Fruit fly (Drosophila melanogaster): ENCODE results near the gene sro.

sro gene

DNA sequence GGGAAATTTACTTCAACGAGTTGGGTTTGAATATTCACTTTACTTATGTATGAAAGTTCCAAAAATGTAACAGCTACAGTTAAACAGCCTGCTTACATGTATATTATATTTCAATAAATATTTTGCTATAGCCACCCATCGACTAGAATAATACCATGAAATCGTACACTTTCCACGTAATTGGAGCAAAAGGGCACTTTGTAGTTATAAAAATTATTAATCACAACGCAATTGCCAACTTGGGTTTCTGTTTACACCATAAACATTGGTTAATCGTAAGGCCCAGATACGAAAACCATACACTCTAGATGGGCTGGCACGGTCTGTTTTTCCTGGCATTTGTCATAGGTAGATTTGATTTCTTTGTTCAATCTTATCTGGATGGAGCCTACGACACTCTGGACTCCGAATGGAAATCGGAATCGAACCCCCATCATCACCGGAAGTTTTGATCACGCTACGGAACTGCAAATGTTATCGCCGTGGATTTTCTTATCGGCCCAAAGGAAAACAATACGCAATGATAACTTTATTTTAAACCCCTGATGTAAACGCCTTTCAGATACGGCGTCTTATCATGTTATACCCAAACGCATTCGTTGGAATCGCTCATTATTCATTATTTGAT, 13.9 kb upstream of the sro start, which contains the start of gene fig:
Gene fig (minus strand): TSS at position 51 of the 628 bp plus-strand sequence.
- no peak for TF ChIP-seq noc (tag; optimal IDR thresholded peaks at IDR 0.05)

DNA sequence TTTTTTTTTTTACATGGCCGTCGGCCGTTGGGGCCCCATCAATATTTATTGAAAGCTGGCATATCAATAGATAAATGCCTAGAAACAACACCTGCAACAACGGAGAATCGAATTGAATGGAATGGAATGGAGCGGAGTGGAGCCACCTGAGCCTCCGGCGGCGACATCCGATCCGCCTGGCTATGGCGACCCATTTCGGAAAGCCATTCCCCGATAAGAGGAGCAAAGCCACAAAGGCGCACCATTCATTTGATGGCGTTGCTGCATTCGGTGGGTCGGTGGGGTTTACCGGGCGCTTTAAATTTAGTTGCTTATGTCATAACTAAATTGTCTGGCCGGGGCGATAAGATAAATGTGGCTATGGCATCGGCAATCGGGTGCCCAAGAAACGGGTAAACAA, 12.5 kb upstream of the sro start:
- TF ChIP-seq noc (tag; optimal IDR thresholded peaks at IDR 0.05), result no peak

DNA sequence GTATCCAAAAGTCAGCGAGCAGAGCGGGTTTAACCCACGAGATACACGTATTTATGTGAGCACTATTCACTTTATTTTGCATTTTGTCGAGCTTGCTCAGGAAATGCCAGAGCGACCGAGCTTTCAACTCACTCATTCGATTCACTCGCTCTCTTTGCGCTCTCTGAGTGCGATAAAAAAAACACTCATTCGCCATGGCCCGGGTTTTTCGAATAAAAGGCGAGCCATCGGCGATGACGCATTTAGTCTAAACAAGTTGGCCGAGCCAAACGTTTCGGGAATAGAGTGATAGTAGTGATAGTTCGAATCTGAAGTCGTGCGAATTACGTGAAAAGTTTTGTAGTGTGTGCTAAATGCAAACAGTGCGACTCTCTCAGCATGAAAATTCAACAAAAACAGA, 12.0 kb upstream of the sro start:
- TF ChIP-seq noc (tag; optimal IDR thresholded peaks at IDR 0.05), result peak; percentile 82

DNA sequence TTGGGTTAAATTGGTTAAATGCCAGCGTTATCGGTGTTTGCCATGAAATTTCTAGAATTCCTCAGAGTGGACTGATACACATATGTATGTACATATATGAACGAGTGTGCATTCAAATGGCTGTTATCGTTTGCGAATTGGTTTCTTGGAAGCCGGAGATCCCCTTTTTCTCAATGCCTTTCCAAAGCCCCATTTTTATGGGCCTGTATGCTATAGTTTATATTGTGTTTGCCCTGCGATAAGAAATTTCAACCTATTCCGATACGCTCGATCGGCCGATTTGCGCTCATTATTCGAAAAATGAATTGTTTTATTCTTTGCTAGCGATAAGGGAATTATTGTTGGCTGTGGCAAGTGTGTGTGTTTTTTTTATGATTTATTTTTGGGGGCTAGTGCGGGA, 11.2 kb upstream of the sro start:
- no peak for TF ChIP-seq noc (tag; optimal IDR thresholded peaks at IDR 0.05)

DNA sequence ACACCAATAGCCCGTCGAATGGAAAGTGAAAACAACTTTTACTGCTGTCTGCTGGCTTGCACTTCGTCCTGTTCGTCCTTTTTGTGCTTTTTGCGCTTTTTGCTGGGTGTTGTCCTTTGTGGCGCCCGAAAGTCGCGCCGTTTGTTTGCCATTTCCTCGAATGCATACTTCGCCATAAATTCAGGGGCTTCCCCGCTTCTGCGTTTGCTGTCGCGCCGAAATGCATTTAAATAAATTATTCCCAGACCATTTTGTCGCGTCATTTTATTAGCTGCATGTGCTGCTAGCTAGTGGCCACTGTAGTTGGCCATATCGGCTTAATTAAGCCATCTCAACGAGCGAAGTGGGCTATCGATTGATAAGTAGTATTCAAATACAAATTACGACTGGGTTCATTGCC, 9.2 kb upstream of the sro start:
- no peak for TF ChIP-seq noc (tag; optimal IDR thresholded peaks at IDR 0.05)

DNA sequence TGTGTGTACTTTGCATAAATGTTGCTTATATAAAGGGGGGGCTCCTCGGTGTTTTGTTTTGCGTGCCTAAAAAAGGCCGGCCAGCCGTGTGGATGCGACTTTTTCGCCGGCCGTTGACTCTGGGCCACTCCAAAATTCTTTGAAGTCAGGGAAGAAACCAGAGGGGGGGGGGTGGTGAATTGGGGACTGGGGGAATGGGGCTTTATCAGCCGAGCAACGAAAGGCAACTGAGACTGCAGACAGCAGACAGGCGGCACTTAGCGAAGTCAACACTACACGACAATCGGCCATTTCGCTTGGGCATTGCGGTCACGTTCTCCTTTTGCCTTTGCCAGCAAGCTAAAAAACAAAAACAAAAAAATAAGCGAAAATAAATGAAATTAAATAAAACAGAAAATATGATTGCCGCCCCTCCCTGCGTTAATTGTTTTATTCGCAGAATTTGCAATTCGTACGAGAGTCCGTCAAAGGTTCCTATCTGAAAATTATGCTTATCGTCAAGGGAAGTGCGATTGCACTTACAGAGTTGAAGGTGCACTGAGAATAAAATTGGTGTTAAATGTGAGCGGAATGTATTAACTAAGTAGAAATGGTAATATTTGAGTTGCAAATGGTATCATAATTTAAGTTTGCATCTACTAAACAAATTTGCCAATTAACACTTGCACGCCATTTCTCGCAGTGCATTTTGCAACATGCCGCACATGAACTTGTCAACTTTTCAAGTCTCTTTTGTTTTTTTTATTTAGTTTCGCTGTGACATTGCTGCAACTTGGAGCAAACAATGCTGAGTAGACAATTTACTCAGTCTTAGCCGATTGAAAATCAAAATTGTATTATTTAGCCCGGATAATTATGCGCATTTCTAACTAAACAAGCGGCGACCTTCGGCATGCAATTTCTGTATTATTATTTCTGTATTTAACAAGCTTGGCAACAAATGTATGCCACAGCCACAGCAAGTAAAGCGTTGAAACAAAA, 8.1 kb upstream of the sro start:
- no peak for TF ChIP-seq noc (tag; optimal IDR thresholded peaks at IDR 0.05)

DNA sequence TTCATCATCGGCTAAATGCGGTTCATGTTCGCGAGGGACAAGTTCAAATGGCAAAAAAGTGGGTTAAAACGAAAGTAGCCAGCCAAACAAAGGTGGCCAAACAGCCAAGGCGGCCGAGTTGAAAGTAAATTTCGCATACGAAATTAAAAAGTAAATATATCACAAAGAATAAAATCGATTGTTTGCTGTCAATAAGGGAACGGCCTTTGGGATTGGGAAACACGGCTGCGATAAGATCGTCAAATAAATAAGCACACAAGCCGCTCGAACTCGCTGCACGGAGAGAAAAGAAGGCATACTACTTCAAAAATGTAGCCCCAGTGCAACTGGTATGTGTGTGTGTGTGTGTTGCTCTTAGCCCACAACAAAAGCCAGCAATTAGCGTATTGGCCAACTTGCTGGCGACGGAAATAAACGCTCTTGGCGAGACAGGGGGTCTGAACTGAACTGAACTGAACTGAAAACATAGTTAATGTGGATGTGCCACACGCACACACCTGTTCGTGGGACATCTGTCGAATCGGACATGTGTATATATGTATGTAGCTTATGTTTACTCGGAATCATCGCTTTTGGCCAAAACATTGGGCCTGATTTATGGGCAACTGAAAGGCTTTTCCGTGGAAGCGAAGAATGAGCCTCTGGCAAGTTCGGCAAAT, 6.4 kb upstream of the sro start:
- no peak for TF ChIP-seq noc (tag; optimal IDR thresholded peaks at IDR 0.05)

DNA sequence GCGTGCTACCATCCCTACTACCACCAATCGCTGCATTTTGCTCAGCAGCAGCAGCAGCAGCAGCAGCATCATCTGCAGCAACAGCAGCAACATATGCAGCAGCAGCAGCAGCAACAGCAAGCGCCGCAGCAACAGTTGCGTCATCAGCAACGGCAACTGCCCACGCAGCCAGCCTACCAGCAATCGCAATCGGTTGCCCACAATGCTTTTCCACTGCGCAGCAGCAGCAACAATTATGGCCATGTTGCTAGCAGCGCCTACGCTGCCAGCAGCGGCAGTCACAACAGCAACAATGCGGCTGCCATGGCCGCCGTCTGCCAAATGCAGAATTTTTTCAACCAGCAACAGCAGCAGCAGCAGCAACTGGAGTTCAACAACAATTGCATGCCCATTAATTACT, 4.2 kb upstream of the sro start:
- no peak for TF ChIP-seq noc (tag; optimal IDR thresholded peaks at IDR 0.05)

DNA sequence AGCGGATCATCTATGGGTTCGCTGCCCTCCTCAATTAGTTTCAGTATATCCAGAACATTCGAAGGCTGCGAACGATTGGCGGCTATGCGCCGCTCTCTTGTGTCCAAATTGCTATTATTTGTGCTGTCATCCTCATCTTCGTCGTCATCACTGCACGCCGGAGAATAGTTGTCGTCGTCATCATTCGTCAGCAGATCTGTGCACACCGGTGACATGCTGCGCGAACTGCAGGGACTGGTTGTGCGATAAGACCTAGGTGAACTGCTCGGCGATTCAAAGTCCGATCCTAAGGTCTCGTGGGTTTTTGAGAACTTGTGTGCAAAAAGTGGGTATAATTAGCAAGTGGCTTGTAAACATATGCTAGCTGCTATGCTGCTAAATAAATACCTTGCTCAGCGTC, 2.8 kb downstream of the sro start:
- TF ChIP-seq noc (tag; optimal IDR thresholded peaks at IDR 0.05), result no peak

DNA sequence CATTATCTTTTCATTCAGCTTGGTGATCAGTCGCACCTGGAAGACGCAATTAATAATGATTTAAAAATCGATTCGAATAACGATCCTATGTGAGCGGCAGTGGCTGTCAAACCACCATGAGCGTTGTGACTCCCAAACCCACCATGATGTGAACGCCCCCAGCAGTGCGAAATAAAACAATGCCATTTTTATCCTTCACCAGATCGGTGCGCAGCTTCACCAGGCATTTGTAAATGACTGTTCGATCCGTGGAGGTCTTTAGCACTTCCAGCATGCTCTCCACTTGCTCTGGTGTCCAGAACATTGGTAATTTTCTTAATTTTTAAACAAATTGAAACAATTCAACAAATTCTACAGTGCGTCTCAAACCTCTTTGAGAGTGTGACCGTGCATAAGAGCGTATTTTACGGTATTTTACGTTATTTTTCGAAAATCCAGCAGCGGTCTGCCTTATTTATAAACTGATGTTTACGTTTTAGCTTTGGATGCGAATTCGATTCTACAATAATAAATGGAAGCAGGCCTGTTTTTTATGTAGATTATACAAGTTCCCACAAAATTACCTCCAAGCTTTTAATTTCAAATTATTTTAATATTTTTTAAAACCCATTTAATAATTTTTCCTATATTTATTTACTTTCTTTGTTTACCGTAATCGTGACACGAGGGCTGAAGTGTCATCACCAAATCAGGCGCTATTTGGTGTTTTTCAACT, 4.7 kb downstream of the sro start, which contains the start of the genes Rnb and Drice:
Gene Rnb (minus strand): TSS at position 389 of the 715 bp plus-strand sequence.
Gene Drice (plus strand): TSS at position 693 of the 715 bp plus-strand sequence.
- TF ChIP-seq noc (tag; optimal IDR thresholded peaks at IDR 0.05), result peak; percentile 45

DNA sequence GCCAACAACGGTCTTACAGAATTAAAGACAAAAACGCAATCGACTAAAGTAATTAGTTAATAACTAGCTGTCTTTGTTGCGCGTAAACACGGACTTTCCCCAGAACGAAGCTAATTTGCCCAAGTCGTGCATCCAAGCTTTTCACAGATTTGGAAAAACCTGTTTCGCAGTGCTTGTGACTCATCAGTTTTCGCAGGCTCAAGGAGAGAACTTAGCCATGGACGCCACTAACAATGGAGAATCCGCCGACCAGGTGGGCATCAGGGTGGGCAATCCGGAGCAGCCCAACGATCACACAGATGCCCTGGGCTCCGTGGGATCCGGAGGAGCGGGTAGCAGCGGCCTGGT, 5.3 kb downstream of the sro start:
- TF ChIP-seq noc (tag; optimal IDR thresholded peaks at IDR 0.05), result no peak

DNA sequence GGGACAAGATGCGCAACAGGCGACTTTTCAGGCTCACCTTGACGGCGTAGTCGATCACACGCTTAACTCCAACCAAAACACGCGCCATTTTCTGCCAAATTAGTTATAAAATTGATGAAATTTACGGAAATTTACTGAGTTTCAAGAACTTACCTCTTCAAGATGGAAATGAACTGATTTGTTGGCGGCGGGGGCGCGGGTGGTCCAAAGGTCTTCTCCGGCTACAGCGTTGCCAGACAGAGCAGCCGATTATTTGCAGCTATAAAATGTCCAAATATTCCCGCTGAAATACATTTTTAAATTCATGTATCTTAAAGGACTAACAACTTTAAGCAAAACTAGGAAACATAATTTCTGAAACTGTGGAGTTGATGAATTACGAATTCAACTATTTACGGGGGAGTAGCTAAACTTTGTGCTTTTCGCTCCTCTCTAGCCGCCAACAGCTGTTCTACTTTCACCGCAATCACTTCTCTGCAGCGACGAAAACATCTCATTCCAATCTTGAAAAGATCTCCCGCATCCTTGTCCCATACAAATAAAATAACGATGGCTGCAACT, 8.4 kb downstream of the sro start, which contains the start of the genes Etfb and CG7789:
Gene Etfb (minus strand): TSS at position 193 of the 561 bp plus-strand sequence.
Gene CG7789 (plus strand): TSS at position 444 of the 561 bp plus-strand sequence.
- peak; percentile 58 for TF ChIP-seq noc (tag; optimal IDR thresholded peaks at IDR 0.05)

DNA sequence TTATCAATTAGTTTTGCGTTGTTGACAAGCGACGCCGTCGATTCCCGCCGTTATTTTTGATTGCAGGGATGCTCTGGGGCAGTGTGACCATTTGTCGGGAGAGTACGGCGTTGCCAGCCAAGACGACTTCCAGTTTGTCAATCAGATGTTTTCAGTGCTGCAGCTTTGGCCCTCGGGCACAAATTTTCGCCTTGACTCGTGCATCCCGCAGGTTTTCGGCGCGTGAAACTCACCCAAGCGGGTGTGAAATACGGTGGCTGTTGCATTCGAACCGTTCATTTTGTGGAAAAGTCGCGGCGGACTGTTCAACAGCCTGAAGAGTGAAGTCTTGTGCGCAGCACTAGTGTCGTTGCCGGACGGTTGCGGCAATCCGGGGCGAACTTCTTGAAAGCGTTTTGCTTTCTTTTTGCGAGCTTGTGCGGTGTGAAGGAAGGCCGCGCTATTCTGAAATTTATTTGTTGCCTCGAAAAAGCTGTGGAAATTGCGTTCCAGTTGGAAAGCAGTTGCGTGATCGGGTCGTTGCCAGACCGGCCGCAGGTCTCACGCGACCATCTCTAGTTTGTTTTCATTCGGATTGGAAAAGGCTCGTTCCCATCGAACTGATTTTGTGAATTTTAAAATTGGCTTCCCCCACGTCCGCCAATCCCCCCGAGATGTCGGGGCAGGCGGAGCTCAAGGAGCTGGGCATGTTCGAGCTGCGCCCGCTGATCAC, 12.4 kb downstream of the sro start, which contains the start of the genes ca and ncd:
Gene ca (plus strand): TSS at position 130 of the 712 bp plus-strand sequence.
Gene ncd (minus strand): TSS at position 446 of the 712 bp plus-strand sequence.
- no peak for TF ChIP-seq noc (tag; optimal IDR thresholded peaks at IDR 0.05)

DNA sequence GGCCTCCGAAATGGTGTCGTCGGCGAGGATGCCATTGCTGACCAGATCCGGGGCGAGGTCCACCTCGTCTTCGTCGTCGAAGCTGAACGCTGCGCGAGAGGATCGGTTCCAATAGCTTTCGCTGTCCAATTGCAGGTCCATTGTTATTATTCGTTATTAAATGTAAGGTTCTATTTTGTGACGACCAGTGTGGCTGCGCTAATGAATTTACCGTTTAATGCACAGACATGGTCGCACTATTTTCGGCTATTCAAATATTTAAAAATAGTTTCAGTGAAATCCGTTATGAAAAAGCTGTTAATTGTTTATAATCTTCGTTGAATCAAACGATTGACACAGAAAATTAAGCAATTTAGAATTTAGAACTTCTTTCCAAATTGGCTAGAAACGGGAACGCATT, 21.9 kb downstream of the sro start, which contains the start of gene Vps16B:
Gene Vps16B (minus strand): TSS at position 186 of the 400 bp plus-strand sequence.
- TF ChIP-seq noc (tag; optimal IDR thresholded peaks at IDR 0.05), result no peak

Data from whole organism, larva.